Fruit fly (Drosophila melanogaster) whole organism, embryonic: ENCODE data around the gene Muc91C.

Experiments used
- Bdp1 ChIP-seq: fragments of 200-800 bp; sonication (Bioruptor generic); optimal IDR thresholded peaks from 3 replicates; lab custom pipeline; 2016; ENCODE audit warnings: missing biosample characterization, missing genetic modification characterization
- CG18262 ChIP-seq: fragments of 200-800 bp; optimal IDR thresholded peaks from 3 replicates; lab custom pipeline; 2019; ENCODE audit warnings: missing biosample characterization, mild to moderate bottlenecking, missing genetic modification characterization, moderate library complexity
- CG6683 ChIP-seq: fragments of 200-800 bp; sonication (Bioruptor generic); optimal IDR thresholded peaks from 2 replicates; lab custom pipeline; 2017; ENCODE audit warnings: missing biosample characterization, mild to moderate bottlenecking, missing genetic modification characterization, missing genetic modification reagents
- CG9215 ChIP-seq: fragments of 200-800 bp; sonication (Bioruptor generic); IDR thresholded peaks from 2 replicates; pipeline ENCODE4 v1.3.6; 2022; ENCODE audit warnings: missing biosample characterization, missing genetic modification characterization
- Hr78 ChIP-seq, 2 experiments: fragments of 200-800 bp in 1 of 2; fragments of >200 bp in 1 of 2; sonication (Bioruptor generic) in 1 of 2; optimal IDR thresholded peaks; 2 replicates each; lab custom pipeline; 2017 to 2019; ENCODE audit warnings: missing biosample characterization in 2 of 2, missing genetic modification characterization in 2 of 2, mild to moderate bottlenecking in 1 of 2, moderate library complexity in 1 of 2
- Lpt ChIP-seq: fragments of >200 bp; optimal IDR thresholded peaks from 2 replicates; lab custom pipeline; 2018; ENCODE audit warnings: missing biosample characterization, missing genetic modification characterization
- Xbp1 ChIP-seq: fragments of 200-800 bp; sonication (Bioruptor generic); optimal IDR thresholded peaks from 3 replicates; lab custom pipeline; 2016; ENCODE audit warnings: missing biosample characterization, mild to moderate bottlenecking, missing genetic modification characterization
- bsh ChIP-seq, 2 experiments: fragments of 200-800 bp; sonication (Bioruptor generic); optimal IDR thresholded peaks; 2 replicates each; lab custom pipeline; 2017 to 2018; ENCODE audit warnings: mild to moderate bottlenecking in 2 of 2, missing biosample characterization in 2 of 2, missing genetic modification characterization in 2 of 2, moderate library complexity in 1 of 2
- gce ChIP-seq: fragments of 200-800 bp; sonication (Bioruptor generic); IDR thresholded peaks from 3 replicates; pipeline ENCODE4 v1.3.6; 2022; ENCODE audit warnings: missing biosample characterization, missing genetic modification characterization
- hb ChIP-seq: fragments of 200-800 bp; sonication (Bioruptor generic); IDR thresholded peaks from 3 replicates; pipeline ENCODE4 v1.3.6; 2022; ENCODE audit warnings: missing biosample characterization, missing genetic modification characterization; ENCODE audit not compliant: partially characterized antibody
- tgo ChIP-seq: fragments of 200-800 bp; sonication (Bioruptor generic); IDR thresholded peaks from 3 replicates; pipeline ENCODE4 v1.3.6; 2022; ENCODE audit warnings: missing biosample characterization, missing genetic modification characterization

DNA sequence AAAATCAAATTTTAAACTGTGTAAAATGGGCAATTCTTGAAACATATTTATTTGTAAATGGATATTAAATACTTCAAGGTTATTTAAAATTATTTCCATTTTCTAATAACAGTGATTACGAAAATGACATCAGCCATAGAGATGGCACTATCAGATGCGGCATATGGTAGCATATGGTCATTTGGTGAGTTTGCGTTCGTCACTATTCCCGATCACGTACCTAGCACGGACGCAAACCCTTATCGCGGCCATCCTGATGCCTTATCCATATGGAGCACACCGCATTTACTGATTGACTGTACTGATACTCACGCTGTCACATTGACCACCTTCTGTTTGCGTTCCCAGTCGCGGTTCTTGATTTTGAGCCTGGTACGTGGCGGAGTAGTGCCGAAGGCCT lies 45.6 kb upstream of the Muc91C start:
- TF ChIP-seq gce (GFP tag; lab: Robert Waterston, UW) (no peak), Xbp1 (GFP tag; lab: Kevin White, UChicago) (no peak), CG9215 (GFP tag; lab: Robert Waterston, UW) (no peak), Lpt (no peak), Hr78 (GFP tag; optimal IDR thresholded peaks at IDR 0.05; lab: Kevin White, UChicago) (no peak), hb (GFP tag; lab: Robert Waterston, UW) (no peak), CG6683 (no peak), tgo (no peak), bsh (GFP tag; optimal IDR thresholded peaks at IDR 0.05; lab: Kevin White, UChicago) (no peak), Bdp1 (GFP tag; lab: Kevin White, UChicago) (no peak), CG18262 (tag; lab: Kevin White, UChicago) (no peak)
